Fruit fly (Drosophila melanogaster) whole organism, wandering third instar larva: ENCODE measurements around the gene Syn1.

Experiments
- Abd-B ChIP-seq: fragments of >200 bp; optimal IDR thresholded peaks from 2 replicates; lab custom pipeline; 2017; ENCODE audit warnings: missing biosample characterization, missing genetic modification characterization
- CG9705 ChIP-seq: fragments of 200-800 bp; sonication (Bioruptor generic); optimal IDR thresholded peaks from 2 replicates; lab custom pipeline; 2018; ENCODE audit warnings: missing biosample characterization, mild to moderate bottlenecking, missing genetic modification characterization
- CrebA ChIP-seq: fragments of 200-800 bp; sonication (Bioruptor generic); optimal IDR thresholded peaks from 2 replicates; lab custom pipeline; 2016; ENCODE audit warnings: missing biosample characterization, mild to moderate bottlenecking, missing genetic modification characterization, borderline replicate concordance
- Dfd ChIP-seq: fragments of >200 bp; optimal IDR thresholded peaks from 2 replicates; lab custom pipeline; 2017; ENCODE audit warnings: missing biosample characterization, missing genetic modification characterization
- Dif ChIP-seq: fragments of 200-275, 200-300 bp; sonication (Bioruptor generic); optimal IDR thresholded peaks from 2 replicates; lab custom pipeline; 2018; ENCODE audit warnings: missing biosample characterization, missing genetic modification characterization; ENCODE audit not compliant: partially characterized antibody
- GATAd ChIP-seq: sonication (Bioruptor generic); optimal IDR thresholded peaks from 2 replicates; lab custom pipeline; 2016; ENCODE audit warnings: missing biosample characterization, missing genetic modification characterization
- HLH106 ChIP-seq: fragments of 200-800 bp; optimal IDR thresholded peaks from 3 replicates; lab custom pipeline; 2019; ENCODE audit warnings: missing biosample characterization, mild to moderate bottlenecking, missing genetic modification characterization, moderate library complexity
- Hnf4 ChIP-seq: fragments of 200-800 bp; sonication (Bioruptor generic); optimal IDR thresholded peaks from 2 replicates; lab custom pipeline; 2016; ENCODE audit warnings: missing biosample characterization, mild to moderate bottlenecking, missing genetic modification characterization
- Hr78 ChIP-seq: fragments of >200 bp; optimal IDR thresholded peaks from 2 replicates; lab custom pipeline; 2017; ENCODE audit warnings: missing biosample characterization, missing genetic modification characterization
- Hr83 ChIP-seq: fragments of 200-300 bp; sonication (Bioruptor generic); optimal IDR thresholded peaks from 2 replicates; lab custom pipeline; 2016; ENCODE audit warnings: missing biosample characterization, mild to moderate bottlenecking, missing genetic modification characterization, moderate library complexity; ENCODE audit not compliant: poor library complexity, severe bottlenecking
- Jra ChIP-seq: sonication (Bioruptor generic); optimal IDR thresholded peaks from 2 replicates; lab custom pipeline; 2016; ENCODE audit warnings: missing biosample characterization, missing genetic modification characterization
- Mio ChIP-seq: sonication (Bioruptor generic); optimal IDR thresholded peaks from 2 replicates; lab custom pipeline; 2016; ENCODE audit warnings: missing biosample characterization, missing genetic modification characterization
- Myc ChIP-seq: fragments of >200 bp; optimal IDR thresholded peaks from 2 replicates; lab custom pipeline; 2017
- N ChIP-seq: fragments of >200 bp; optimal IDR thresholded peaks from 2 replicates; lab custom pipeline; 2018; ENCODE audit warnings: missing biosample characterization, missing external identifiers, missing genetic modification characterization
- OdsH ChIP-seq: fragments of 200-800 bp; sonication (Bioruptor generic); optimal IDR thresholded peaks from 2 replicates; lab custom pipeline; 2016; ENCODE audit warnings: missing biosample characterization, mild to moderate bottlenecking, missing genetic modification characterization
- Rel ChIP-seq, 2 experiments: fragments of 200-800 bp; sonication (Bioruptor generic) in 1 of 2; optimal IDR thresholded peaks; 2 replicates in 1 of 2; 3 replicates in 1 of 2; lab custom pipeline; 2016 to 2019; ENCODE audit warnings: mild to moderate bottlenecking in 2 of 2, missing biosample characterization in 2 of 2, missing genetic modification characterization in 2 of 2, moderate library complexity in 1 of 2
- Vsx2 ChIP-seq: fragments of 200-300, 225-300 bp; sonication (Bioruptor generic); optimal IDR thresholded peaks from 2 replicates; lab custom pipeline; 2018; ENCODE audit warnings: missing biosample characterization, missing genetic modification characterization; ENCODE audit not compliant: partially characterized antibody
- br ChIP-seq: fragments of 200-800 bp; sonication (Bioruptor generic); optimal IDR thresholded peaks from 2 replicates; lab custom pipeline; 2016; ENCODE audit warnings: missing biosample characterization, missing genetic modification characterization
- brk ChIP-seq: fragments of 200-800 bp; sonication (Bioruptor generic); optimal IDR thresholded peaks from 2 replicates; lab custom pipeline; 2016; ENCODE audit warnings: missing biosample characterization, mild to moderate bottlenecking, missing genetic modification characterization
- dl ChIP-seq, 2 experiments: fragments of 175-275, 200-275 bp in 1 of 2; fragments of 200-275 bp in 1 of 2; sonication (Bioruptor generic); optimal IDR thresholded peaks; lab custom pipeline; 2018; ENCODE audit warnings: mild to moderate bottlenecking in 2 of 2, missing biosample characterization in 2 of 2, missing genetic modification characterization in 2 of 2, moderate library complexity in 2 of 2; ENCODE audit not compliant: partially characterized antibody in 2 of 2, insufficient read depth in 1 of 2
- dmrt93B ChIP-seq: fragments of 200-800 bp; sonication (Bioruptor generic); optimal IDR thresholded peaks from 2 replicates; lab custom pipeline; 2018; ENCODE audit warnings: missing biosample characterization, mild to moderate bottlenecking, missing genetic modification characterization
- dsf ChIP-seq: sonication (Bioruptor generic); optimal IDR thresholded peaks from 2 replicates; lab custom pipeline; 2016; ENCODE audit warnings: missing biosample characterization, missing genetic modification characterization, borderline replicate concordance
- foxo ChIP-seq, 2 experiments: fragments of 200-800 bp; sonication (Bioruptor generic); optimal IDR thresholded peaks; 2 replicates in 1 of 2; 3 replicates in 1 of 2; lab custom pipeline; 2016 to 2017; ENCODE audit warnings: missing biosample characterization in 2 of 2, missing genetic modification characterization in 2 of 2
- fru ChIP-seq: fragments of 200-800 bp; sonication (Bioruptor generic); optimal IDR thresholded peaks from 3 replicates; lab custom pipeline; 2016; ENCODE audit warnings: missing biosample characterization, mild to moderate bottlenecking, missing genetic modification characterization
- h ChIP-seq: fragments of 200-800 bp; sonication (Bioruptor generic); optimal IDR thresholded peaks from 3 replicates; lab custom pipeline; 2016; ENCODE audit warnings: missing biosample characterization, mild to moderate bottlenecking, missing genetic modification characterization
- jim ChIP-seq: fragments of 175-275, 200-325 bp; sonication (Bioruptor generic); optimal IDR thresholded peaks from 2 replicates; lab custom pipeline; 2016; ENCODE audit warnings: missing biosample characterization, mild to moderate bottlenecking, missing genetic modification characterization
- lola ChIP-seq: fragments of >200 bp; optimal IDR thresholded peaks from 2 replicates; lab custom pipeline; 2017; ENCODE audit warnings: missing biosample characterization, missing genetic modification characterization
- rgr ChIP-seq: fragments of 200-800 bp; sonication (Bioruptor generic); optimal IDR thresholded peaks from 3 replicates; lab custom pipeline; 2016; ENCODE audit warnings: missing biosample characterization, mild to moderate bottlenecking, missing genetic modification characterization
- sage ChIP-seq: fragments of 200-800 bp; sonication (Bioruptor generic); optimal IDR thresholded peaks from 2 replicates; lab custom pipeline; 2016; ENCODE audit warnings: missing biosample characterization, mild to moderate bottlenecking, missing genetic modification characterization
- sv ChIP-seq: fragments of 200-800 bp; sonication (Bioruptor generic); optimal IDR thresholded peaks from 3 replicates; lab custom pipeline; 2016; ENCODE audit warnings: missing biosample characterization, missing genetic modification characterization
- usp ChIP-seq: fragments of >200 bp; optimal IDR thresholded peaks from 2 replicates; lab custom pipeline; 2017; ENCODE audit warnings: missing biosample characterization, missing genetic modification characterization
- woc ChIP-seq: sonication (Bioruptor generic); optimal IDR thresholded peaks from 2 replicates; lab custom pipeline; 2016; ENCODE audit warnings: missing biosample characterization, mild to moderate bottlenecking, missing genetic modification characterization

Syn1 gene

DNA sequence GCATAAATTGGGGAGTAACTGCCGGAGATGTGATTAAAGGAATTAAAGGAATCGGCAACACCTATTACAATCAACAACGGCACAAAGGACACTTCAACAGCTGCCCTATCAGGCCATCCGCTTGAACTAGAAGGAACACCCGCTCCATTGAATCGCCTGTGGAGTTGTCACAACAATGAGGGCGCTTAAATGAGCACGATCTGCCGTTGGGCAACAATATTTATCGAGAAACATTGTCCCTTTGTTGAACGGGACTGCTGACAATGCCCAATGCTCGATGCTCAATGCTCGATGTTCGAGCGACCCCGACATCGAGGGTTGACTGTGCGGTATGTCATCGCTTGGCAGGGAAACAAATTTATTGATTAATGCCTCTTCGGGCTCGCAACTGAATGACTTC, 17.5 kb upstream of the Syn1 start:
- no peak for TF ChIP-seq dmrt93B (GFP tag; lab: Kevin White, UChicago)
- TF ChIP-seq Jra (GFP tag; lab: Kevin White, UChicago): no peak
- no peak for TF ChIP-seq usp (GFP tag; lab: Kevin White, UChicago)
- TF ChIP-seq Myc: no peak
- TF ChIP-seq OdsH (GFP tag; lab: Kevin White, UChicago): no peak
- TF ChIP-seq fru (GFP tag; lab: Kevin White, UChicago): no peak
- TF ChIP-seq br (GFP tag; lab: Kevin White, UChicago): no peak
- TF ChIP-seq, all 38 proteins: peak for 0

DNA sequence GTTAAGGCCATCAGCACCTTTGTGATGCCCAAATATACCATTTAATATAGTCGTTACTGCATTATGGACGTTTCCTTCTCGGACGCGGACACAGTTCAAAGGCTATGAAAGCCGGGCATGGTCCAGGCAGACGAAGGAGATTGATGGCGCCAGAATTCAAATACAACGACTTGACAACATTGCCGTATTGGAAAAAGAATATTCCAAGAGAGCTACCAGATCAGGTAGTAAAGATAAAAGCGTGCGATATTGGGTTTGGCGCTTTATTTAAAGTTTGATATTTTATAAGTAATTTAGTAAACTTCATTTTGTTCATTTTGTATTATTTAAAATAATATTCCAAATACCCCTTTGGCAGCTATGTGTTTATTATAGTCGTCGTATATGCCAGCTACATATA, 3.5 kb upstream of the Syn1 start:
- TF ChIP-seq sage (GFP tag; lab: Kevin White, UChicago) (no peak), CG9705 (GFP tag; lab: Kevin White, UChicago) (no peak), Mio (GFP tag; lab: Kevin White, UChicago) (no peak), rgr (GFP tag; lab: Kevin White, UChicago) (no peak)

DNA sequence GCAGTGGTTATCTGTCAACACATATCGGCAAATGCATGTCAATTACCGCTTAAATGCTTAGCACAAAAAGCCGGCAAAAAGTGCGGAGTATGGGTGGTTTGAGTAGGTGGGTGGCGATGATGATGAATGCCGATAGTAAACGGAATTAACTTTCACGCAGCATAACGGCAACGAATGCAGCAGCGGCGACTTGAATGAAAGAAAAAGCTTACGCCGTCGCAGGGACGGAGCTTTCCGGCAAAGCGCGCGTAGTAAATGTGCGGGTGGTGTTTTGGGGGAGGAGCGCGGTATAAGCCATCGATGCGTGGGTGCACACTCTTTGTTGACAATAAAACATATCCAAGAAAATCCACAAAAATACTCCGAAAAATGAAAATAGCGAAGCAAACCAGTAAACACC, 819 bp downstream of the Syn1 start, which contains the start of gene CG7370:
Gene CG7370, plus strand, starts transcription at position 301 of the 400 bp plus-strand sequence.
- TF ChIP-seq Hnf4 (GFP tag; lab: Kevin White, UChicago): no peak
- TF ChIP-seq usp (GFP tag; lab: Kevin White, UChicago): no peak
- TF ChIP-seq Hr83 (GFP tag; lab: Kevin White, UChicago): no peak
- no peak for TF ChIP-seq Jra (GFP tag; lab: Kevin White, UChicago)
- TF ChIP-seq CrebA (GFP tag; lab: Kevin White, UChicago): no peak
- no peak for TF ChIP-seq Myc
- no peak for TF ChIP-seq lola (GFP tag; lab: Kevin White, UChicago)
- no peak for TF ChIP-seq jim (GFP tag; lab: Kevin White, UChicago)
- TF ChIP-seq woc (GFP tag; lab: Kevin White, UChicago): no peak
- no peak for TF ChIP-seq foxo (GFP tag; optimal IDR thresholded peaks at IDR 0.05; lab: Kevin White, UChicago)
- TF ChIP-seq brk (GFP tag; lab: Kevin White, UChicago): no peak
- no peak for TF ChIP-seq Vsx2
- TF ChIP-seq fru (GFP tag; lab: Kevin White, UChicago): no peak

DNA sequence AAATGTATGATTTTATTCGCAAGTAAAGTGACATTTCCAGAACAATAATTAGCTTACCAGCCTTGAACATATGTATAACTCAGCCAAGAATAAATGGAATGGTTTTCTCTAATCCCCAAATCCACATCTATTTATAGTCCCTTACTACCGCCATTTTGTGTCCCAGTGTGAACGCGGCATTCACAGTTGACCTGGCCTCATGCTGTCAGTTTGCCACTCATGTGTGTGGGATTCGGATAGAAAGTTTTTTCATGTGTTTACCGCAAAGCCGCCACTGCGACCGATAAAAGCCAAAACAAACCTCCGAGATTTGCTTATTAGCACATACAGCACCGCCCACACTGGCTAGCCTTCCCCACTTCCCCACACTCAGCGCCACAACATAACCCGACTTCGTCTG, 4.4 kb downstream of the Syn1 start:
- no peak for TF ChIP-seq lola (GFP tag; lab: Kevin White, UChicago)

DNA sequence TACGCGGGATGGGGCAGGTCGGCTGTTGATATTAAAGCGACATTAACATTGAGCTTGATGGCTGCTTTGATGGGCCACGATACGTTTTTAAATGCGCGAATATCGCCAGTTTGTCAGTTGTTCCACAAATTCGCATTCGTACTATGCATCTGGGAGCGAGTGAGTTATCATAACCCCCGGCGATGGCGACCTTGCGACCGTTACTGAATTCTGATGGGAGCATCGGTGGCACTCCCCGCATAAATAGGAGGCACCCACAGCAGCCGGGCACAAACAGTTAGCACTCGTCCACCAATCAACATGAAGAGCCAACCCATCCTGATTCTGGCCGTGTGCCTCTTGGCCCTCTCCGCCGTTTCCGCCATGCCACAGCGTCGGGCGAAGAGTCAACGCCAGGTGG, 13.5 kb downstream of the Syn1 start, which contains the start of gene CG14564:
Gene CG14564, plus strand, starts transcription at position 301 of the 400 bp plus-strand sequence.
- TF ChIP-seq Hr78 (no peak), Mio (GFP tag; lab: Kevin White, UChicago) (no peak), CrebA (GFP tag; lab: Kevin White, UChicago) (no peak), Rel (GFP tag; optimal IDR thresholded peaks at IDR 0.05; lab: Kevin White, UChicago) (no peak), Rel (tag; optimal IDR thresholded peaks at IDR 0.05; lab: Kevin White, UChicago) (no peak), sv (GFP tag; lab: Kevin White, UChicago) (no peak), CG9705 (GFP tag; lab: Kevin White, UChicago) (no peak), Jra (GFP tag; lab: Kevin White, UChicago) (no peak), dsf (GFP tag; lab: Kevin White, UChicago) (no peak), fru (GFP tag; lab: Kevin White, UChicago) (no peak)

DNA sequence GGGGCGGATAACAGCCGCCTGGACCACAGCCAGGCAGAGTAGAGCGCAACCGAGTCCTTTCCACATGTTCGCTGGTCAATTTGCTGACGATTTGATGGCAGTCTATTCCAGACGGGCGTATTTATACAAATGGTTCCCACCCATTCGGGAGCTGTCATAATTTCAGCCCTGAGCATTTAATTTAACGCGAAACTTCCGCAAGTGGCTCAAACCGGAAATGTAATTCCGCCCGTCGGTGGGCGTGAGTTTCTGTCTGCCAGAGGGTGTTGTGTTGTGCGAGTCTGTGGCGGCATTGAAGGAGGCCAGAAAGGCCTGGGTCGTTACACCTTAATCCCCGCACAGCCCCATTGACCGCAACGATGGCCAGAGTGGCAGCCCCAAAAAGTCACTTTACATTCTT, 26.2 kb downstream of the Syn1 start, which contains the start of gene CG14565:
Gene CG14565, minus strand, starts transcription at position 101 of the 400 bp plus-strand sequence.
- no peak for TF ChIP-seq h (GFP tag; lab: Kevin White, UChicago)
- TF ChIP-seq fru (GFP tag; lab: Kevin White, UChicago): no peak
- TF ChIP-seq Abd-B (GFP tag; lab: Kevin White, UChicago): no peak
- TF ChIP-seq HLH106 (tag; lab: Kevin White, UChicago): no peak
- no peak for TF ChIP-seq foxo (GFP tag; optimal IDR thresholded peaks at IDR 0.05; lab: Kevin White, UChicago)
- no peak for TF ChIP-seq Rel (GFP tag; optimal IDR thresholded peaks at IDR 0.05; lab: Kevin White, UChicago)
- no peak for TF ChIP-seq Rel (tag; optimal IDR thresholded peaks at IDR 0.05; lab: Kevin White, UChicago)
- no peak for TF ChIP-seq Dfd (GFP tag; lab: Kevin White, UChicago)
- TF ChIP-seq br (GFP tag; lab: Kevin White, UChicago): no peak
- no peak for TF ChIP-seq Vsx2
- TF ChIP-seq dl (GFP tag; optimal IDR thresholded peaks at IDR 0.05; lab: Kevin White, UChicago; ENCODE audit: insufficient read depth in 1 of 2, partially characterized antibody in 2 of 2): no peak
- no peak for TF ChIP-seq Mio (GFP tag; lab: Kevin White, UChicago)
- TF ChIP-seq N (GFP tag; lab: Kevin White, UChicago): no peak
- TF ChIP-seq Hr78: no peak
- TF ChIP-seq GATAd (GFP tag; lab: Kevin White, UChicago): no peak
- TF ChIP-seq OdsH (GFP tag; lab: Kevin White, UChicago): no peak
- TF ChIP-seq Jra (GFP tag; lab: Kevin White, UChicago): no peak
- no peak for TF ChIP-seq sv (GFP tag; lab: Kevin White, UChicago)
- TF ChIP-seq Dif (GFP tag; lab: Kevin White, UChicago): no peak
- no peak for TF ChIP-seq rgr (GFP tag; lab: Kevin White, UChicago)
